Worm (Caenorhabditis elegans): ENCODE data around the gene cpi-1.

- TF ChIP-seq F55B11.4 (tag; optimal IDR thresholded peaks at IDR 0.05; ENCODE audit: borderline replicate concordance, insufficient read depth): no peak
- TF ChIP-seq snpc-1.1 (tag; optimal IDR thresholded peaks at IDR 0.05; ENCODE audit: insufficient read depth): no peak
- no peak for TF ChIP-seq akir-1 (GFP tag; optimal IDR thresholded peaks at IDR 0.05)
- no peak for TF ChIP-seq him-1 (tag; optimal IDR thresholded peaks at IDR 0.05)
- TF ChIP-seq Y79H2A.3 (GFP tag; conservative IDR thresholded peaks at IDR 0.05): no peak
- no peak for TF ChIP-seq ztf-26 (tag; optimal IDR thresholded peaks at IDR 0.05)
- TF ChIP-seq ama-1 (optimal IDR thresholded peaks at IDR 0.05): no peak
- TF ChIP-seq ama-1 (GFP tag; optimal IDR thresholded peaks at IDR 0.05): no peak
- no peak for TF ChIP-seq lir-1 (GFP tag; conservative IDR thresholded peaks at IDR 0.05)
- TF ChIP-seq rcor-1 (GFP tag; IDR thresholded peaks at IDR 0.05): no peak
- TF ChIP-seq nhr-27 (tag; optimal IDR thresholded peaks at IDR 0.05): no peak
- TF ChIP-seq unc-62 (GFP tag; optimal IDR thresholded peaks at IDR 0.05): no peak
- no peak for TF ChIP-seq lsl-1 (GFP tag; optimal IDR thresholded peaks at IDR 0.05)
- TF ChIP-seq hrde-1 (tag; optimal IDR thresholded peaks at IDR 0.05; ENCODE audit: borderline replicate concordance): no peak
- no peak for TF ChIP-seq let-526 (GFP tag; IDR thresholded peaks at IDR 0.05)
Observed at ce11 chrIV:6079925-6080324, 13.6 kb downstream of the cpi-1 start, which contains the start of gene ugt-19.

Data from whole organism, young adult.